Fruit fly (Drosophila melanogaster): ENCODE measurements around the gene ScsbetaG.

The ScsbetaG gene

dm6 chr3L:5563309-5564182 is at the start of gene ScsbetaG, which contains the start of gene Sras (continued):
- TF ChIP-seq Mad (GFP tag; optimal IDR thresholded peaks at IDR 0.05) = no peak
- TF ChIP-seq CTCF (GFP tag; optimal IDR thresholded peaks at IDR 0.05) = no peak
- no peak for TF ChIP-seq ase (GFP tag; IDR thresholded peaks at IDR 0.05)
- TF ChIP-seq bab2 (GFP tag; optimal IDR thresholded peaks at IDR 0.05) = no peak
- no peak for TF ChIP-seq CG6683 (GFP tag; optimal IDR thresholded peaks at IDR 0.05)
- no peak for TF ChIP-seq dmrt11E (tag; optimal IDR thresholded peaks at IDR 0.05)
- peak; percentile 1 for TF ChIP-seq Nf-YC (tag; optimal IDR thresholded peaks at IDR 0.05)
- no peak for TF ChIP-seq ato (GFP tag; IDR thresholded peaks at IDR 0.05; ENCODE audit: partially characterized antibody)
- TF ChIP-seq Hand (GFP tag; optimal IDR thresholded peaks at IDR 0.05) = no peak
- no peak for TF ChIP-seq prd (optimal IDR thresholded peaks at IDR 0.05)
- TF ChIP-seq prd (GFP tag; IDR thresholded peaks at IDR 0.05) = no peak
- no peak for TF ChIP-seq CG6654 (GFP tag; optimal IDR thresholded peaks at IDR 0.05)
- peak; percentile 78 for TF ChIP-seq Myb (GFP tag; optimal IDR thresholded peaks at IDR 0.05)
- no peak for TF ChIP-seq ind (GFP tag; optimal IDR thresholded peaks at IDR 0.05)
- no peak for TF ChIP-seq Nf-YB (GFP tag; optimal IDR thresholded peaks at IDR 0.05)
- no peak for TF ChIP-seq CG2120 (GFP tag; optimal IDR thresholded peaks at IDR 0.05)
- no peak for TF ChIP-seq CG8089 (GFP tag; optimal IDR thresholded peaks at IDR 0.05)
- no peak for TF ChIP-seq org-1 (GFP tag; optimal IDR thresholded peaks at IDR 0.05)
- TF ChIP-seq exex (tag; optimal IDR thresholded peaks at IDR 0.05) = no peak
- no peak for TF ChIP-seq peb (GFP tag; IDR thresholded peaks at IDR 0.05)
- no peak for TF ChIP-seq sc (optimal IDR thresholded peaks at IDR 0.05)
- TF ChIP-seq sc (GFP tag; optimal IDR thresholded peaks at IDR 0.05) = no peak
- TF ChIP-seq cas (GFP tag; IDR thresholded peaks at IDR 0.05) = no peak
- TF ChIP-seq nerfin-1 (tag; optimal IDR thresholded peaks at IDR 0.05) = peak; percentile 26
- TF ChIP-seq CG8281 (tag; optimal IDR thresholded peaks at IDR 0.05) = no peak
- peak; percentile 49 for TF ChIP-seq Deaf1 (tag; optimal IDR thresholded peaks at IDR 0.05)
- TF ChIP-seq CG8924 (tag; optimal IDR thresholded peaks at IDR 0.05) = no peak
- TF ChIP-seq CG1024 (GFP tag; IDR thresholded peaks at IDR 0.05) = no peak
- no peak for TF ChIP-seq Atf3 (GFP tag; optimal IDR thresholded peaks at IDR 0.05)
- TF ChIP-seq CG4617 (GFP tag; optimal IDR thresholded peaks at IDR 0.05; ENCODE audit: borderline replicate concordance) = peak; percentile 55
- peak; percentile 69 for TF ChIP-seq stwl (tag; optimal IDR thresholded peaks at IDR 0.05)
- 0 out of 3 replicates have a peak, but pooled peaks have one; percentile 28 for TF ChIP-seq knrl (GFP tag; IDR thresholded peaks at IDR 0.05; ENCODE audit: partially characterized antibody)
- TF ChIP-seq jigr1 (GFP tag; IDR thresholded peaks at IDR 0.05) = no peak
- TF ChIP-seq croc (GFP tag; conservative IDR thresholded peaks at IDR 0.05) = no peak
- TF ChIP-seq CG9797 (GFP tag; optimal IDR thresholded peaks at IDR 0.05) = peak; percentile 88
- no peak for TF ChIP-seq hkb (optimal IDR thresholded peaks at IDR 0.05)
- no peak for TF ChIP-seq hkb (GFP tag; IDR thresholded peaks at IDR 0.05)
- TF ChIP-seq ems (GFP tag; optimal IDR thresholded peaks at IDR 0.05) = no peak
- TF ChIP-seq Dll (GFP tag; IDR thresholded peaks at IDR 0.05; ENCODE audit: partially characterized antibody) = no peak; the same call in 3 of the 4 replicates
- no peak for TF ChIP-seq pnt (GFP tag; optimal IDR thresholded peaks at IDR 0.05)
- no peak for TF ChIP-seq pros (GFP tag; optimal IDR thresholded peaks at IDR 0.05)
- TF ChIP-seq CG5180 (GFP tag; optimal IDR thresholded peaks at IDR 0.05) = no peak
- no peak for TF ChIP-seq esg (GFP tag; conservative IDR thresholded peaks at IDR 0.05)
- TF ChIP-seq CG9437 (GFP tag; optimal IDR thresholded peaks at IDR 0.05) = no peak
- no peak for TF ChIP-seq HLH54F (GFP tag; optimal IDR thresholded peaks at IDR 0.05)
- TF ChIP-seq sna (GFP tag; IDR thresholded peaks at IDR 0.05; ENCODE audit: partially characterized antibody) = peak; percentile 37; the same call in 1 of the 2 replicates
- TF ChIP-seq corto (GFP tag; optimal IDR thresholded peaks at IDR 0.05) = no peak
- no peak for TF ChIP-seq Xbp1 (GFP tag; optimal IDR thresholded peaks at IDR 0.05)
- TF ChIP-seq tx (GFP tag; optimal IDR thresholded peaks at IDR 0.05) = no peak
- no peak for TF ChIP-seq vnd (GFP tag; IDR thresholded peaks at IDR 0.05; ENCODE audit: partially characterized antibody)

Data from whole organism, embryonic.